Fruit fly (Drosophila melanogaster) whole organism, embryonic: ENCODE measurements around the gene AlaRS.

Source experiments
- Ada2b ChIP-seq: fragments of 200-800 bp; sonication (Bioruptor generic); IDR thresholded peaks from 2 replicates; pipeline ENCODE4 v1.3.6; 2022; ENCODE audit warnings: missing biosample characterization, missing genetic modification characterization
- Atf3 ChIP-seq: fragments of 200-800 bp; sonication (Bioruptor generic); optimal IDR thresholded peaks from 3 replicates; lab custom pipeline; 2016; ENCODE audit warnings: missing biosample characterization, missing genetic modification characterization
- B-H2 ChIP-seq: fragments of 200-800 bp; sonication (Bioruptor generic); optimal IDR thresholded peaks from 2 replicates; lab custom pipeline; 2018; ENCODE audit warnings: missing biosample characterization, mild to moderate bottlenecking, missing genetic modification characterization
- CG10267 ChIP-seq: fragments of 200-800 bp; sonication (Bioruptor generic); optimal IDR thresholded peaks from 2 replicates; lab custom pipeline; 2018; ENCODE audit warnings: missing biosample characterization, mild to moderate bottlenecking, missing genetic modification characterization, moderate library complexity
- CG12769 ChIP-seq: fragments of 200-800 bp; sonication (Bioruptor generic); optimal IDR thresholded peaks from 2 replicates; lab custom pipeline; 2019; ENCODE audit warnings: missing biosample characterization, mild to moderate bottlenecking, missing genetic modification characterization, moderate library complexity
- CG14014 ChIP-seq: fragments of 200-800 bp; sonication (Bioruptor generic); IDR thresholded peaks from 2 replicates; pipeline ENCODE4 v1.3.6; 2022; ENCODE audit warnings: missing biosample characterization, missing genetic modification characterization
- CG15011 ChIP-seq: fragments of 200-800 bp; sonication (Bioruptor generic); optimal IDR thresholded peaks from 3 replicates; lab custom pipeline; 2018; ENCODE audit warnings: missing biosample characterization, mild to moderate bottlenecking, missing genetic modification characterization
- CG1602 ChIP-seq: fragments of 200-800 bp; sonication (Bioruptor generic); optimal IDR thresholded peaks from 3 replicates; lab custom pipeline; 2016; ENCODE audit warnings: missing biosample characterization, missing genetic modification characterization
- CG1603 ChIP-seq: fragments of 200-800 bp; sonication (Bioruptor generic); optimal IDR thresholded peaks from 2 replicates; lab custom pipeline; 2019; ENCODE audit warnings: missing biosample characterization, mild to moderate bottlenecking, missing genetic modification characterization, moderate library complexity
- CG18011 ChIP-seq: fragments of 200-800 bp; sonication (Bioruptor generic); optimal IDR thresholded peaks from 2 replicates; lab custom pipeline; 2017; ENCODE audit warnings: missing biosample characterization, missing genetic modification characterization, mild to moderate bottlenecking, moderate library complexity, missing genotype
- CG1832 ChIP-seq: fragments of 200-800 bp; sonication (Bioruptor generic); optimal IDR thresholded peaks from 2 replicates; lab custom pipeline; 2017; ENCODE audit warnings: missing biosample characterization, mild to moderate bottlenecking, missing genetic modification characterization, inconsistent platforms
- CG18764 ChIP-seq: fragments of 200-800 bp; sonication (Bioruptor generic); optimal IDR thresholded peaks from 3 replicates; lab custom pipeline; 2016; ENCODE audit warnings: missing biosample characterization, missing genetic modification characterization
- CG2199 ChIP-seq: fragments of 200-800 bp; sonication (Bioruptor generic); IDR thresholded peaks from 3 replicates; pipeline ENCODE4 v1.3.6; 2022; ENCODE audit warnings: missing biosample characterization, missing genetic modification characterization
- CG30020 ChIP-seq: fragments of 200-800 bp; optimal IDR thresholded peaks from 2 replicates; lab custom pipeline; 2019; ENCODE audit warnings: missing biosample characterization, mild to moderate bottlenecking, missing genetic modification characterization, moderate library complexity
- CG34224 ChIP-seq: fragments of 200-800 bp; sonication (Bioruptor generic); IDR thresholded peaks from 3 replicates; pipeline ENCODE4 v1.3.6; 2022; ENCODE audit warnings: missing biosample characterization, missing genetic modification characterization; ENCODE audit not compliant: partially characterized antibody
- CG5245 ChIP-seq: fragments of 200-800 bp; sonication (Bioruptor generic); optimal IDR thresholded peaks from 3 replicates; lab custom pipeline; 2016; ENCODE audit warnings: missing biosample characterization, missing genetic modification characterization
- CG6689 ChIP-seq: fragments of 200-800 bp; sonication (Bioruptor generic); IDR thresholded peaks from 2 replicates; pipeline ENCODE4 v1.3.6; 2022; ENCODE audit warnings: missing biosample characterization, missing genetic modification characterization
- CG6765 ChIP-seq: fragments of 200-800 bp; sonication (Bioruptor generic); optimal IDR thresholded peaks from 3 replicates; lab custom pipeline; 2017; ENCODE audit warnings: missing biosample characterization, mild to moderate bottlenecking, missing genetic modification characterization
- CG7745 ChIP-seq: fragments of 200-800 bp; sonication (Bioruptor generic); optimal IDR thresholded peaks from 2 replicates; lab custom pipeline; 2018; ENCODE audit warnings: missing biosample characterization, mild to moderate bottlenecking, missing genetic modification characterization, moderate library complexity
- CG7839 ChIP-seq: fragments of 200-800 bp; sonication (Bioruptor generic); optimal IDR thresholded peaks from 3 replicates; lab custom pipeline; 2018; ENCODE audit warnings: missing biosample characterization, mild to moderate bottlenecking, missing genetic modification characterization, moderate library complexity
- CG7987 ChIP-seq: fragments of 200-800 bp; sonication (Bioruptor generic); optimal IDR thresholded peaks from 2 replicates; lab custom pipeline; 2018; ENCODE audit warnings: missing biosample characterization, mild to moderate bottlenecking, missing genetic modification characterization, moderate library complexity
- CG9437 ChIP-seq: fragments of 200-800 bp; sonication (Bioruptor generic); optimal IDR thresholded peaks from 2 replicates; lab custom pipeline; 2018; ENCODE audit warnings: missing biosample characterization, mild to moderate bottlenecking, missing genetic modification characterization
- CHES-1-like ChIP-seq: fragments of 200-800 bp; sonication (Bioruptor generic); optimal IDR thresholded peaks from 2 replicates; lab custom pipeline; 2016; ENCODE audit warnings: missing biosample characterization, missing genetic modification characterization
- Dfd ChIP-seq, 2 experiments: fragments of >200 bp; optimal IDR thresholded peaks; 2 replicates each; lab custom pipeline; 2017; ENCODE audit warnings: missing biosample characterization in 2 of 2, missing genetic modification characterization in 2 of 2
- Hsf ChIP-seq: fragments of 200-800 bp; sonication (Bioruptor generic); optimal IDR thresholded peaks from 3 replicates; lab custom pipeline; 2016; ENCODE audit warnings: missing biosample characterization, missing genetic modification characterization
- Mad ChIP-seq: fragments of 200-800 bp; sonication (Bioruptor generic); optimal IDR thresholded peaks from 2 replicates; lab custom pipeline; 2016; ENCODE audit warnings: missing biosample characterization, missing genetic modification characterization
- Nf-YC ChIP-seq: fragments of 200-800 bp; optimal IDR thresholded peaks from 3 replicates; lab custom pipeline; 2019; ENCODE audit warnings: missing biosample characterization, mild to moderate bottlenecking, missing genetic modification characterization, moderate library complexity
- Opbp ChIP-seq: fragments of 200-800 bp; sonication (Bioruptor generic); IDR thresholded peaks from 3 replicates; pipeline ENCODE4 v1.3.6; 2022; ENCODE audit warnings: missing biosample characterization, missing genetic modification characterization; ENCODE audit not compliant: partially characterized antibody
- Six4 ChIP-seq: fragments of 200-800 bp; sonication (Bioruptor generic); optimal IDR thresholded peaks from 2 replicates; lab custom pipeline; 2016; ENCODE audit warnings: missing biosample characterization, missing genetic modification characterization
- Sox100B ChIP-seq: fragments of 200-800 bp; sonication (Bioruptor generic); optimal IDR thresholded peaks from 3 replicates; lab custom pipeline; 2018; ENCODE audit warnings: missing biosample characterization, mild to moderate bottlenecking, missing genetic modification characterization
- Stat92E ChIP-seq, 3 experiments: fragments of >200 bp in 2 of 3; fragments of 200-800 bp in 1 of 3; sonication (Bioruptor generic) in 1 of 3; optimal IDR thresholded peaks; 2 replicates each; lab custom pipeline; 2017 to 2019; ENCODE audit warnings: missing biosample characterization in 3 of 3, missing genetic modification characterization in 3 of 3, mild to moderate bottlenecking in 1 of 3, moderate library complexity in 1 of 3
- aop ChIP-seq: fragments of 200-800 bp; sonication (Bioruptor generic); IDR thresholded peaks from 2 replicates; pipeline ENCODE4 v1.3.6; 2022; ENCODE audit warnings: missing biosample characterization, missing genetic modification characterization
- ato ChIP-seq: fragments of 200-800 bp; sonication (Bioruptor generic); IDR thresholded peaks from 2 replicates; pipeline ENCODE4 v1.3.6; 2022; ENCODE audit warnings: missing biosample characterization, missing genetic modification characterization; ENCODE audit not compliant: partially characterized antibody
- disco-r ChIP-seq: fragments of 200-800 bp; sonication (Bioruptor generic); optimal IDR thresholded peaks from 2 replicates; lab custom pipeline; 2016; ENCODE audit warnings: missing biosample characterization, missing genetic modification characterization
- dm ChIP-seq: fragments of 200-800 bp; sonication (Bioruptor generic); optimal IDR thresholded peaks from 3 replicates; lab custom pipeline; 2016; ENCODE audit warnings: missing biosample characterization, missing genetic modification characterization
- dmrt11E ChIP-seq: fragments of 200-800 bp; sonication (Bioruptor generic); optimal IDR thresholded peaks from 3 replicates; lab custom pipeline; 2018; ENCODE audit warnings: missing biosample characterization, mild to moderate bottlenecking, missing genetic modification characterization, moderate library complexity
- lab ChIP-seq: fragments of 200-800 bp; sonication (Bioruptor generic); optimal IDR thresholded peaks from 3 replicates; lab custom pipeline; 2017; ENCODE audit warnings: missing biosample characterization, missing genetic modification characterization, mild to moderate bottlenecking, moderate library complexity, missing genetic modification reagents
- pb ChIP-seq: fragments of 200-800 bp; sonication (Bioruptor generic); optimal IDR thresholded peaks from 3 replicates; lab custom pipeline; 2016; ENCODE audit warnings: missing biosample characterization, missing genetic modification characterization
- pzg ChIP-seq: fragments of 200-800 bp; sonication (Bioruptor generic); optimal IDR thresholded peaks from 3 replicates; lab custom pipeline; 2018; ENCODE audit warnings: missing biosample characterization, mild to moderate bottlenecking, missing genetic modification characterization, moderate library complexity
- sc ChIP-seq, 3 experiments: fragments of >200 bp in 2 of 3; fragments of 200-800 bp in 1 of 3; sonication (Bioruptor generic) in 1 of 3; optimal IDR thresholded peaks; 2 replicates in 2 of 3; 3 replicates in 1 of 3; lab custom pipeline; 2017; ENCODE audit warnings: mild to moderate bottlenecking in 1 of 3, missing biosample characterization in 1 of 3, missing genetic modification characterization in 1 of 3, missing genetic modification reagents in 1 of 3
- tap ChIP-seq: fragments of 200-800 bp; optimal IDR thresholded peaks from 3 replicates; lab custom pipeline; 2019; ENCODE audit warnings: missing biosample characterization, mild to moderate bottlenecking, missing genetic modification characterization, moderate library complexity
- tll ChIP-seq, 2 experiments: fragments of 200-800 bp in 1 of 2; fragments of >200 bp in 1 of 2; sonication (Bioruptor generic) in 1 of 2; optimal IDR thresholded peaks; 2 replicates each; lab custom pipeline; 2017 to 2019; ENCODE audit warnings: missing biosample characterization in 2 of 2, missing genetic modification characterization in 2 of 2, mild to moderate bottlenecking in 1 of 2, moderate library complexity in 1 of 2
- trh ChIP-seq: fragments of 200-800 bp; sonication (Bioruptor generic); optimal IDR thresholded peaks from 2 replicates; lab custom pipeline; 2016; ENCODE audit warnings: missing biosample characterization, missing genetic modification characterization
- twi ChIP-seq: fragments of 200-800 bp; optimal IDR thresholded peaks from 2 replicates; lab custom pipeline; 2019; ENCODE audit warnings: missing biosample characterization, mild to moderate bottlenecking, missing genetic modification characterization, moderate library complexity
- wdn ChIP-seq: fragments of 200-800 bp; sonication (Bioruptor generic); IDR thresholded peaks from 2 replicates; pipeline ENCODE4 v1.3.6; 2022; ENCODE audit warnings: missing biosample characterization, missing genetic modification characterization
- wor ChIP-seq: fragments of 200-800 bp; sonication (Bioruptor generic); IDR thresholded peaks from 2 replicates; pipeline ENCODE4 v1.3.6; 2022; ENCODE audit warnings: missing biosample characterization, missing genetic modification characterization

AlaRS gene

DNA sequence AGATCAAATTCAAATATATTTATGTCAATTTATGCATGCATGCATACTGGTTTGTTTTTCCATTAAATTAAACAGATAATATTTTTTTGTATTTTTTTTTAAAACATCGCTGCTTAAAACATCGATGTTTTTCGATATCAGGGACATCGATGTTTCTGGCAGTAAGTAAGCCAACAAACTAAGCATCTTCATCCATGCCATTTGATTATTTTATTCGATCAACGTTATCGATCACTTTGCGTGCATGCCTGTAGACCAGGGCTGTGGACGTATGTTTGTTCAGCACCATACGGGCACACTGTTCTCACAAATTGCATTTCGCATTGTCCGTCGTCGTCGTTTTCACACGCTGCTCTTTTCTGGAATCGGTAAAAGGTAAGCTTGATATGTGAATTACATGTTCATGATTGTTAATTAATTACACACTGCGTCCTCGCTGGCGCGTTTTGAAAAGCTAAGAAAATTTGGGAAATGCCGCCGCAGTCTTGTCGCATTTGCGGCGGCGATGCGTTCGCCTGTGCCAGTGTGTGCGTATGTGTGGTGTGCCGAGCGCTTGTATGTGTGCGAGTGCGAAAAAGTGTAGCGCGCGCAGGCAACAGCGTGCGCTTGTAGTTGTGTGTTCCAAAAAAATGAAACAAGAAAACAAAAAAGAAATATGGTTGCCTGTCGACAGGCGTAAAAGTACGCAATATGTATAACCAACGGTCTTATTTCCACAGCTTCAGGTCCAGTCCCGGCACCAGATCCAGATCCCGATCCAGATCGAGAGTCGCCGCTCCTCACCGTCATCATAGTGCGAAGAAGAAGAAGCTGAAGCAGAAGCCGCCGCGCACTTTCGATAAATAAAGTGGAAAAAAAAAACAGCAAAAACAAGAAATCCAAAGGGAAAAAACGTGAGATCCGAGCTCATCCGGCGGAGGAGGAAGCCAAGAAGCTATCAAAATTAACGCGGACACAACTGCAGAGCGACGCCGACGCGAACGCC is 22.0 kb upstream of the AlaRS start, which contains the start of gene emb (continued):
- TF ChIP-seq Sox100B (GFP tag; lab: Kevin White, UChicago) (no peak), CG30020 (peak; percentile 71), CG1602 (GFP tag; lab: Kevin White, UChicago) (peak; percentile 33), CG18011 (GFP tag; lab: Kevin White, UChicago) (no peak), CG5245 (GFP tag; lab: Kevin White, UChicago) (no peak), CG7745 (tag; lab: Kevin White, UChicago) (no peak), Nf-YC (tag; lab: Kevin White, UChicago) (no peak), CG34224 (GFP tag; lab: Robert Waterston, UW) (peak; percentile 95), twi (tag; lab: Kevin White, UChicago) (peak; percentile 40), CG14014 (0 out of 2 replicates have a peak, but pooled peaks have one; percentile 19), Stat92E (GFP tag; optimal IDR thresholded peaks at IDR 0.05; lab: Kevin White, UChicago) (no peak), dm (GFP tag; lab: Kevin White, UChicago) (peak; percentile 83), B-H2 (GFP tag; lab: Kevin White, UChicago) (peak; percentile 64), pb (peak; percentile 36), CG9437 (GFP tag; lab: Kevin White, UChicago) (peak; percentile 68), tap (no peak), CG6689 (GFP tag; lab: Robert Waterston, UW) (0 out of 2 replicates have a peak, but pooled peaks have one; percentile 34), CG1603 (tag; lab: Kevin White, UChicago) (peak; percentile 85), CHES-1-like (peak; percentile 71), Six4 (GFP tag; lab: Kevin White, UChicago) (peak; percentile 46), CG12769 (no peak), CG1832 (GFP tag; lab: Kevin White, UChicago) (no peak), Ada2b (GFP tag; lab: Robert Waterston, UW) (no peak), trh (GFP tag; lab: Kevin White, UChicago) (no peak), dmrt11E (tag; lab: Kevin White, UChicago) (peak; percentile 48), Opbp (GFP tag; lab: Robert Waterston, UW) (peak; percentile 96), CG2199 (GFP tag; lab: Robert Waterston, UW) (no peak), CG6765 (GFP tag; lab: Kevin White, UChicago) (no peak), Hsf (peak; percentile 40), pzg (GFP tag; lab: Kevin White, UChicago) (peak; percentile 97), wdn (no peak), disco-r (GFP tag; lab: Kevin White, UChicago) (peak; percentile 34), CG18764 (GFP tag; lab: Kevin White, UChicago) (peak; percentile 29), CG7987 (GFP tag; lab: Kevin White, UChicago) (peak; percentile 57), Dfd (GFP tag; optimal IDR thresholded peaks at IDR 0.05; lab: Kevin White, UChicago) (no peak), ato (peak; percentile 99), wor (GFP tag; lab: Robert Waterston, UW) (no peak), CG15011 (GFP tag; lab: Kevin White, UChicago) (no peak), Mad (GFP tag; lab: Kevin White, UChicago) (peak; percentile 65), lab (no peak), sc (optimal IDR thresholded peaks at IDR 0.05; lab: Kevin White, UChicago) (no peak), sc (GFP tag; optimal IDR thresholded peaks at IDR 0.05; lab: Kevin White, UChicago) (no peak), Atf3 (GFP tag; lab: Kevin White, UChicago) (no peak), aop (GFP tag; lab: Robert Waterston, UW) (0 out of 2 replicates have a peak, but pooled peaks have one; percentile 30), CG10267 (tag; lab: Kevin White, UChicago) (peak; percentile 74), tll (GFP tag; optimal IDR thresholded peaks at IDR 0.05; lab: Kevin White, UChicago) (peak in 1 of 2 experiments; percentile 1), CG7839 (tag; lab: Kevin White, UChicago) (no peak)
